Worm (Caenorhabditis elegans) whole organism, mixed stage, embryonic: ENCODE results near the gene F41C3.1.

Experiments
- bed-3 ChIP-seq: fragments of 200-800 bp; sonication (Bioruptor generic); optimal IDR thresholded peaks from 3 replicates; lab custom pipeline; 2018; ENCODE audit warnings: mild to moderate bottlenecking, missing genetic modification characterization, moderate library complexity, missing compliant biosample characterization
- ceh-39 ChIP-seq: fragments of 150-350 bp; optimal IDR thresholded peaks from 2 replicates; lab custom pipeline; 2014; ENCODE audit warnings: missing biosample characterization, missing genetic modification characterization
- ceh-43 ChIP-seq: fragments of 200-800 bp; sonication (Bioruptor generic); optimal IDR thresholded peaks from 2 replicates; lab custom pipeline; 2018; ENCODE audit warnings: mild to moderate bottlenecking, missing genetic modification characterization, moderate library complexity, missing compliant biosample characterization
- ceh-83 ChIP-seq: fragments of 200-800 bp; sonication (Bioruptor generic); optimal IDR thresholded peaks from 2 replicates; lab custom pipeline; 2018; ENCODE audit warnings: mild to moderate bottlenecking, missing genetic modification characterization, missing compliant biosample characterization
- cnd-1 ChIP-seq: fragments of 200-800 bp; sonication (Bioruptor generic); optimal IDR thresholded peaks from 2 replicates; lab custom pipeline; 2018; ENCODE audit warnings: mild to moderate bottlenecking, missing genetic modification characterization, missing compliant biosample characterization
- drap-1 ChIP-seq: fragments of 200-800 bp; sonication (Bioruptor generic); optimal IDR thresholded peaks from 3 replicates; lab custom pipeline; 2018; ENCODE audit warnings: mild to moderate bottlenecking, missing genetic modification characterization, missing compliant biosample characterization
- elt-1 ChIP-seq: sonication (generic microtip); optimal IDR thresholded peaks from 2 replicates; lab custom pipeline; 2017; ENCODE audit warnings: missing genetic modification characterization, mild to moderate bottlenecking, missing compliant biosample characterization, antibody characterized with exemption, moderate library complexity, borderline replicate concordance; ENCODE audit not compliant: insufficient read depth
- elt-3 ChIP-seq: fragments of 150-350 bp; optimal IDR thresholded peaks from 2 replicates; lab custom pipeline; 2014; ENCODE audit warnings: missing biosample characterization, missing genetic modification characterization
- flh-1 ChIP-seq: fragments of 200-800 bp; sonication (Bioruptor generic); optimal IDR thresholded peaks from 2 replicates; lab custom pipeline; 2018; ENCODE audit warnings: mild to moderate bottlenecking, missing genetic modification characterization, moderate library complexity, missing compliant biosample characterization
- ham-2 ChIP-seq: fragments of 200-800 bp; sonication (Bioruptor generic); optimal IDR thresholded peaks from 2 replicates; lab custom pipeline; 2018; ENCODE audit warnings: mild to moderate bottlenecking, missing genetic modification characterization, missing compliant biosample characterization
- hlh-1 ChIP-seq: fragments of 150-350 bp; optimal IDR thresholded peaks from 2 replicates; lab custom pipeline; 2014; ENCODE audit warnings: missing biosample characterization, missing genetic modification reagents, missing genetic modification characterization
- lin-13 ChIP-seq: fragments of 150-350 bp; optimal IDR thresholded peaks from 2 replicates; lab custom pipeline; 2014; ENCODE audit warnings: missing biosample characterization, missing genetic modification characterization
- lin-32 ChIP-seq: fragments of 200-800 bp; sonication (Bioruptor generic); optimal IDR thresholded peaks from 2 replicates; lab custom pipeline; 2018; ENCODE audit warnings: mild to moderate bottlenecking, missing genetic modification characterization, missing compliant biosample characterization
- lsy-2 ChIP-seq: fragments of 150-350 bp; optimal IDR thresholded peaks from 2 replicates; lab custom pipeline; 2014; ENCODE audit warnings: missing biosample characterization, missing genetic modification characterization
- mab-5 ChIP-seq: fragments of 150-350 bp; optimal IDR thresholded peaks from 2 replicates; lab custom pipeline; 2014; ENCODE audit warnings: missing biosample characterization, missing genetic modification characterization
- mep-1 ChIP-seq: fragments of 150-350 bp; optimal IDR thresholded peaks from 2 replicates; lab custom pipeline; 2017; ENCODE audit warnings: missing biosample characterization, missing genetic modification reagents, missing genetic modification characterization, inconsistent platforms
- mls-2 ChIP-seq: sonication (generic microtip); optimal IDR thresholded peaks from 2 replicates; lab custom pipeline; 2016; ENCODE audit warnings: mild to moderate bottlenecking, missing genetic modification characterization, moderate library complexity, missing compliant biosample characterization
- nhr-12 ChIP-seq: fragments of 150-350 bp; optimal IDR thresholded peaks from 2 replicates; lab custom pipeline; 2014; ENCODE audit warnings: missing biosample characterization, missing genetic modification characterization
- nhr-237 ChIP-seq: fragments of 150-350 bp; optimal IDR thresholded peaks from 2 replicates; lab custom pipeline; 2014; ENCODE audit warnings: missing biosample characterization, missing genetic modification characterization
- nhr-28 ChIP-seq: fragments of 150-350 bp; optimal IDR thresholded peaks from 2 replicates; lab custom pipeline; 2014; ENCODE audit warnings: missing biosample characterization, missing genetic modification characterization
- nhr-76 ChIP-seq: sonication (generic microtip); optimal IDR thresholded peaks from 2 replicates; lab custom pipeline; 2017; ENCODE audit warnings: missing biosample characterization, missing genetic modification characterization
- pha-4 ChIP-seq: fragments of 150-350 bp; optimal IDR thresholded peaks from 2 replicates; lab custom pipeline; 2018; ENCODE audit warnings: missing biosample characterization, missing genetic modification reagents, missing genetic modification characterization
- sem-2 ChIP-seq: fragments of 200-800 bp; sonication (Bioruptor generic); optimal IDR thresholded peaks from 2 replicates; lab custom pipeline; 2018; ENCODE audit warnings: mild to moderate bottlenecking, missing genetic modification characterization, missing compliant biosample characterization
- snpc-4 ChIP-seq: fragments of 150-350 bp; optimal IDR thresholded peaks from 2 replicates; lab custom pipeline; 2014; ENCODE audit warnings: missing biosample characterization, missing genetic modification characterization
- sptf-1 ChIP-seq: sonication (generic microtip); optimal IDR thresholded peaks from 2 replicates; lab custom pipeline; 2017; ENCODE audit warnings: mild to moderate bottlenecking, missing genetic modification characterization, moderate library complexity, missing compliant biosample characterization
- tbx-8 ChIP-seq: fragments of 200-800 bp; sonication (Bioruptor generic); optimal IDR thresholded peaks from 2 replicates; lab custom pipeline; 2018; ENCODE audit warnings: mild to moderate bottlenecking, missing genetic modification characterization, moderate library complexity, missing compliant biosample characterization
- unc-120 ChIP-seq: sonication (generic microtip); optimal IDR thresholded peaks from 2 replicates; lab custom pipeline; 2017; ENCODE audit warnings: missing genetic modification characterization, missing compliant biosample characterization; ENCODE audit not compliant: poor library complexity, severe bottlenecking
- unc-39 ChIP-seq: fragments of 150-350 bp; optimal IDR thresholded peaks from 2 replicates; lab custom pipeline; 2014; ENCODE audit warnings: missing biosample characterization, missing genetic modification characterization
- unc-62 ChIP-seq: fragments of 150-350 bp; optimal IDR thresholded peaks from 2 replicates; lab custom pipeline; 2014; ENCODE audit warnings: missing biosample characterization, missing genetic modification reagents, missing genetic modification characterization
- zip-8 ChIP-seq: fragments of 150-350 bp; optimal IDR thresholded peaks from 2 replicates; lab custom pipeline; 2014; ENCODE audit warnings: missing biosample characterization, missing genetic modification characterization
- ztf-11 ChIP-seq: fragments of 150-350 bp; optimal IDR thresholded peaks from 2 replicates; lab custom pipeline; 2014; ENCODE audit warnings: missing biosample characterization, missing genetic modification characterization

The F41C3.1 gene

ce11 chrII:4786181-4786580, 34.1 kb downstream of the F41C3.1 start, which contains the start of gene msp-3:
Gene msp-3, minus strand, starts transcription at chrII:4786281.
- TF ChIP-seq ztf-11 = no peak
- no peak for TF ChIP-seq lin-32 (GFP tag; lab: Kevin White, UChicago)
- TF ChIP-seq cnd-1 (tag; lab: Kevin White, UChicago) = no peak
- TF ChIP-seq unc-39 (tag; lab: Kevin White, UChicago) = no peak
- no peak for TF ChIP-seq ceh-83 (GFP tag; lab: Kevin White, UChicago)
- TF ChIP-seq elt-1 = no peak
- TF ChIP-seq nhr-12 (tag; lab: Kevin White, UChicago) = no peak
- no peak for TF ChIP-seq ham-2 (GFP tag; lab: Kevin White, UChicago)
- TF ChIP-seq nhr-28 (tag; lab: Kevin White, UChicago) = no peak
- no peak for TF ChIP-seq unc-62
- TF ChIP-seq mls-2 (tag; lab: Kevin White, UChicago) = no peak
- TF ChIP-seq mep-1 (tag; lab: Kevin White, UChicago) = no peak
- no peak for TF ChIP-seq tbx-8 (GFP tag; lab: Kevin White, UChicago)
- no peak for TF ChIP-seq mab-5 (tag; lab: Kevin White, UChicago)
- TF ChIP-seq drap-1 (GFP tag; lab: Kevin White, UChicago) = no peak

- TF ChIP-seq zip-8 (tag; lab: Kevin White, UChicago) (peak; percentile 74), pha-4 (tag; lab: Kevin White, UChicago) (no peak)
These were observed 37.8 kb downstream of the F41C3.1 start, which contains the start of gene F26G1.15 for ce11 chrII:4789835-4790343. Gene F26G1.15, plus strand, starts transcription at chrII:4790293.

ce11 chrII:4790687-4791086, 38.6 kb downstream of the F41C3.1 start:
- no peak for TF ChIP-seq hlh-1 (tag; lab: Kevin White, UChicago)
- TF ChIP-seq pha-4 (tag; lab: Kevin White, UChicago) = no peak
- TF ChIP-seq sem-2 (GFP tag; lab: Kevin White, UChicago) = no peak
- TF ChIP-seq unc-62 = no peak
- TF ChIP-seq nhr-237 = no peak
- no peak for TF ChIP-seq bed-3 (GFP tag; lab: Kevin White, UChicago)

- TF ChIP-seq sptf-1 (tag; lab: Kevin White, UChicago) (peak; percentile 48), ceh-83 (GFP tag; lab: Kevin White, UChicago) (peak; percentile 64), lin-13 (tag; lab: Kevin White, UChicago) (peak; percentile 1), flh-1 (GFP tag; lab: Kevin White, UChicago) (no peak), nhr-76 (tag; lab: Kevin White, UChicago) (no peak), mep-1 (tag; lab: Kevin White, UChicago) (no peak), lsy-2 (peak; percentile 46), ceh-43 (GFP tag; lab: Kevin White, UChicago) (no peak), unc-120 (tag; lab: Kevin White, UChicago) (peak; percentile 20), cnd-1 (tag; lab: Kevin White, UChicago) (peak; percentile 21)
These were observed 39.2 kb downstream of the F41C3.1 start, which contains the start of gene F26G1.1 for ce11 chrII:4791272-4791671. Gene F26G1.1, plus strand, starts transcription at chrII:4791618.

ce11 chrII:4793320-4793719, 41.2 kb downstream of the F41C3.1 start:
- TF ChIP-seq nhr-12 (tag; lab: Kevin White, UChicago) = no peak
- TF ChIP-seq bed-3 (GFP tag; lab: Kevin White, UChicago) = no peak
- TF ChIP-seq ceh-39 (tag; lab: Kevin White, UChicago) = no peak
- TF ChIP-seq ceh-43 (GFP tag; lab: Kevin White, UChicago) = no peak
- no peak for TF ChIP-seq sptf-1 (tag; lab: Kevin White, UChicago)
- TF ChIP-seq lin-32 (GFP tag; lab: Kevin White, UChicago) = no peak

ce11 chrII:4795461-4795860, 43.4 kb downstream of the F41C3.1 start, which contains the start of gene C33F10.4:
Gene C33F10.4, plus strand, starts transcription at chrII:4795761.
- no peak for TF ChIP-seq sptf-1 (tag; lab: Kevin White, UChicago)
- no peak for TF ChIP-seq ceh-39 (tag; lab: Kevin White, UChicago)
- no peak for TF ChIP-seq snpc-4 (tag; lab: Kevin White, UChicago)
- TF ChIP-seq ceh-83 (GFP tag; lab: Kevin White, UChicago) = no peak
- no peak for TF ChIP-seq unc-120 (tag; lab: Kevin White, UChicago)
- TF ChIP-seq nhr-12 (tag; lab: Kevin White, UChicago) = no peak
- TF ChIP-seq elt-3 (tag; lab: Kevin White, UChicago) = no peak
